Worm (Caenorhabditis elegans) whole organism, L4/young adult: ENCODE data around the gene Y55F3AR.2.

ENCODE experiments used
- W03F9.2 ChIP-seq: fragments of 150-350 bp; optimal IDR thresholded peaks from 2 replicates; lab custom pipeline; 2014; ENCODE audit warnings: missing biosample characterization, missing genetic modification characterization
- dao-5 ChIP-seq: sonication (generic microtip); optimal IDR thresholded peaks from 2 replicates; lab custom pipeline; 2016; ENCODE audit warnings: missing genotype, missing genetic modification characterization, moderate library complexity, missing compliant biosample characterization
- him-1 ChIP-seq: sonication (generic microtip); optimal IDR thresholded peaks from 2 replicates; lab custom pipeline; 2016; ENCODE audit warnings: missing genotype, missing genetic modification reagents, missing genetic modification characterization, missing compliant biosample characterization

DNA sequence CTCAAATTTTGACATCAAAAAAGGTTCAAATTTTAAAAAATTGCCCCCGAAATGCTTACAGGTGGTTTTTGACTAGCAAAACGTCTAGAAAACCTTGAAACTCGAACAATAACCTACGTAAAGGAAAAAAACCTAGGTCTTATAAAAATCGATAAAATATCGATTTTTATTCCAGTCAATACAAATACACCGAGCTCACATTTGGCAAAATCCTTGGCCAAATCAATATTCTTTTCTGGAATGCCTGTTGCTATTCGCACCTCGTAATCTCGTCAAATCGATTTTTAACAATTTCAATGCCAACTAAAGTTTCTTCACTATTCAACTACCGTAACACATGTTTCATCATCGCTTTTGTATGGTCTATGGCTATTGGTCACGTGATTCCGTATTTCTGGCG is 47.3 kb upstream of the Y55F3AR.2 start:
- TF ChIP-seq him-1 (tag; lab: Kevin White, UChicago), result no peak
- no peak for TF ChIP-seq W03F9.2 (tag; lab: Kevin White, UChicago)
- TF ChIP-seq dao-5 (tag; lab: Kevin White, UChicago), result no peak
